Fruit fly (Drosophila melanogaster) whole organism, embryonic: ENCODE data around the gene CG6028.

ENCODE experiments used
- B-H1 ChIP-seq: fragments of 200-800 bp; sonication (Bioruptor generic); IDR thresholded peaks from 3 replicates; pipeline ENCODE4 v1.3.6; 2022; ENCODE audit warnings: missing biosample characterization, missing genetic modification characterization
- Blimp-1 ChIP-seq: fragments of 200-800 bp; sonication (Bioruptor generic); optimal IDR thresholded peaks from 3 replicates; lab custom pipeline; 2018; ENCODE audit warnings: missing biosample characterization, missing genetic modification characterization, mild to moderate bottlenecking, moderate library complexity, missing genetic modification reagents
- CG12155 ChIP-seq: fragments of 200-800 bp; sonication (Bioruptor generic); optimal IDR thresholded peaks from 3 replicates; lab custom pipeline; 2016; ENCODE audit warnings: missing biosample characterization, missing genetic modification characterization
- CG12769 ChIP-seq: fragments of 200-800 bp; sonication (Bioruptor generic); optimal IDR thresholded peaks from 2 replicates; lab custom pipeline; 2019; ENCODE audit warnings: missing biosample characterization, mild to moderate bottlenecking, missing genetic modification characterization, moderate library complexity
- CG15696 ChIP-seq: fragments of 200-800 bp; sonication (Bioruptor generic); optimal IDR thresholded peaks from 2 replicates; lab custom pipeline; 2019; ENCODE audit warnings: missing biosample characterization, mild to moderate bottlenecking, missing genetic modification characterization, moderate library complexity
- CG1603 ChIP-seq: fragments of 200-800 bp; sonication (Bioruptor generic); optimal IDR thresholded peaks from 2 replicates; lab custom pipeline; 2019; ENCODE audit warnings: missing biosample characterization, mild to moderate bottlenecking, missing genetic modification characterization, moderate library complexity
- CG16815 ChIP-seq: fragments of 200-800 bp; sonication (Bioruptor generic); optimal IDR thresholded peaks from 3 replicates; lab custom pipeline; 2017; ENCODE audit warnings: missing biosample characterization, mild to moderate bottlenecking, missing genetic modification characterization
- CG2120 ChIP-seq: fragments of 200-800 bp; sonication (Bioruptor generic); optimal IDR thresholded peaks from 3 replicates; lab custom pipeline; 2016; ENCODE audit warnings: missing biosample characterization, missing genetic modification characterization
- CG2889 ChIP-seq: fragments of 200-800 bp; sonication (Bioruptor generic); IDR thresholded peaks from 3 replicates; pipeline ENCODE4 v1.3.6; 2022; ENCODE audit warnings: missing biosample characterization, missing genetic modification characterization
- CG30403 ChIP-seq: fragments of 200-800 bp; sonication (Bioruptor generic); optimal IDR thresholded peaks from 3 replicates; lab custom pipeline; 2016; ENCODE audit warnings: missing biosample characterization, missing genetic modification characterization
- CG34376 ChIP-seq: fragments of 200-800 bp; sonication (Bioruptor generic); optimal IDR thresholded peaks from 2 replicates; lab custom pipeline; 2018; ENCODE audit warnings: missing biosample characterization, mild to moderate bottlenecking, missing genetic modification characterization
- CG3847 ChIP-seq: fragments of 200-800 bp; sonication (Bioruptor generic); IDR thresholded peaks from 2 replicates; pipeline ENCODE4 v1.3.6; 2022; ENCODE audit warnings: missing biosample characterization, missing genetic modification characterization
- CG6272 ChIP-seq: fragments of 200-800 bp; sonication (Bioruptor generic); IDR thresholded peaks from 2 replicates; pipeline ENCODE4 v1.3.6; 2022; ENCODE audit warnings: missing biosample characterization, missing genetic modification characterization
- CG6813 ChIP-seq: fragments of 200-800 bp; sonication (Bioruptor generic); optimal IDR thresholded peaks from 2 replicates; lab custom pipeline; 2017; ENCODE audit warnings: missing biosample characterization, missing genetic modification characterization, mild to moderate bottlenecking, moderate library complexity, missing genetic modification reagents
- Chrac-16 ChIP-seq: fragments of 200-800 bp; sonication (Bioruptor generic); optimal IDR thresholded peaks from 3 replicates; lab custom pipeline; 2016; ENCODE audit warnings: missing biosample characterization, missing genetic modification characterization
- CoRest ChIP-seq: fragments of 200-800 bp; sonication (Bioruptor generic); optimal IDR thresholded peaks from 3 replicates; lab custom pipeline; 2018; ENCODE audit warnings: missing biosample characterization, mild to moderate bottlenecking, missing genetic modification characterization, moderate library complexity
- D19A ChIP-seq: fragments of 200-800 bp; optimal IDR thresholded peaks from 3 replicates; lab custom pipeline; 2019; ENCODE audit warnings: missing biosample characterization, mild to moderate bottlenecking, missing genetic modification characterization, moderate library complexity
- Dfd ChIP-seq, 2 experiments: fragments of >200 bp; optimal IDR thresholded peaks; 2 replicates each; lab custom pipeline; 2017; ENCODE audit warnings: missing biosample characterization in 2 of 2, missing genetic modification characterization in 2 of 2
- HLH3B ChIP-seq: fragments of 200-800 bp; sonication (Bioruptor generic); IDR thresholded peaks from 2 replicates; pipeline ENCODE4 v1.3.6; 2022; ENCODE audit warnings: missing biosample characterization, missing genetic modification characterization
- Hmx ChIP-seq: fragments of 200-800 bp; sonication (Bioruptor generic); optimal IDR thresholded peaks from 2 replicates; lab custom pipeline; 2016; ENCODE audit warnings: missing biosample characterization, missing genetic modification characterization
- Jarid2 ChIP-seq: fragments of 200-800 bp; sonication (Bioruptor generic); optimal IDR thresholded peaks from 3 replicates; lab custom pipeline; 2017; ENCODE audit warnings: mild to moderate bottlenecking, missing biosample characterization, missing genetic modification reagents, missing genetic modification characterization
- Meics ChIP-seq: fragments of 200-800 bp; sonication (Bioruptor generic); optimal IDR thresholded peaks from 2 replicates; lab custom pipeline; 2017; ENCODE audit warnings: missing biosample characterization, mild to moderate bottlenecking, missing genetic modification characterization
- Myb ChIP-seq: fragments of 200-800 bp; sonication (Bioruptor generic); optimal IDR thresholded peaks from 2 replicates; lab custom pipeline; 2016; ENCODE audit warnings: missing biosample characterization, missing genetic modification characterization
- Oli ChIP-seq: fragments of 200-800 bp; sonication (Bioruptor generic); optimal IDR thresholded peaks from 2 replicates; lab custom pipeline; 2018; ENCODE audit warnings: missing biosample characterization, mild to moderate bottlenecking, missing genetic modification characterization, moderate library complexity
- Side ChIP-seq: fragments of 200-800 bp; sonication (Bioruptor generic); optimal IDR thresholded peaks from 2 replicates; lab custom pipeline; 2016; ENCODE audit warnings: missing biosample characterization, missing genetic modification characterization
- ac ChIP-seq: fragments of 200-800 bp; sonication (Bioruptor generic); optimal IDR thresholded peaks from 3 replicates; lab custom pipeline; 2017; ENCODE audit warnings: missing biosample characterization, mild to moderate bottlenecking, missing genetic modification characterization
- ash1 ChIP-seq: fragments of 200-800 bp; sonication (Bioruptor generic); optimal IDR thresholded peaks from 2 replicates; lab custom pipeline; 2018; ENCODE audit warnings: missing biosample characterization, mild to moderate bottlenecking, missing genetic modification characterization
- bbx ChIP-seq: fragments of 200-800 bp; sonication (Bioruptor generic); IDR thresholded peaks from 2 replicates; pipeline ENCODE4 v1.3.6; 2022; ENCODE audit warnings: missing biosample characterization, missing genetic modification characterization; ENCODE audit not compliant: partially characterized antibody
- bsh ChIP-seq, 2 experiments: fragments of 200-800 bp; sonication (Bioruptor generic); optimal IDR thresholded peaks; 2 replicates each; lab custom pipeline; 2017 to 2018; ENCODE audit warnings: mild to moderate bottlenecking in 2 of 2, missing biosample characterization in 2 of 2, missing genetic modification characterization in 2 of 2, moderate library complexity in 1 of 2
- btn ChIP-seq: fragments of 200-800 bp; sonication (Bioruptor generic); optimal IDR thresholded peaks from 2 replicates; lab custom pipeline; 2016; ENCODE audit warnings: missing biosample characterization, missing genetic modification characterization
- cad ChIP-seq: fragments of >200 bp; optimal IDR thresholded peaks from 2 replicates; lab custom pipeline; 2017; ENCODE audit warnings: missing biosample characterization, missing genetic modification characterization
- caup ChIP-seq: fragments of 200-800 bp; sonication (Bioruptor generic); optimal IDR thresholded peaks from 3 replicates; lab custom pipeline; 2017; ENCODE audit warnings: missing biosample characterization, mild to moderate bottlenecking, missing genetic modification characterization, moderate library complexity; ENCODE audit not compliant: severe bottlenecking
- ci ChIP-seq: fragments of 200-800 bp; sonication (Bioruptor generic); IDR thresholded peaks from 3 replicates; pipeline ENCODE4 v1.3.6; 2022; ENCODE audit warnings: missing biosample characterization, missing genetic modification characterization
- corto ChIP-seq: fragments of 200-800 bp; sonication (Bioruptor generic); optimal IDR thresholded peaks from 2 replicates; lab custom pipeline; 2016; ENCODE audit warnings: missing biosample characterization, mild to moderate bottlenecking, missing genetic modification characterization, moderate library complexity
- ems ChIP-seq: fragments of 200-800 bp; sonication (Bioruptor generic); optimal IDR thresholded peaks from 3 replicates; lab custom pipeline; 2016; ENCODE audit warnings: missing biosample characterization, missing genetic modification characterization
- ewg ChIP-seq: fragments of 200-800 bp; sonication (Bioruptor generic); optimal IDR thresholded peaks from 3 replicates; lab custom pipeline; 2017; ENCODE audit warnings: mild to moderate bottlenecking, missing biosample characterization, missing genetic modification reagents, missing genetic modification characterization
- gem ChIP-seq: fragments of 200-800 bp; sonication (Bioruptor generic); optimal IDR thresholded peaks from 2 replicates; lab custom pipeline; 2019; ENCODE audit warnings: missing biosample characterization, mild to moderate bottlenecking, missing genetic modification characterization, moderate library complexity
- gsb ChIP-seq: fragments of 200-800 bp; sonication (Bioruptor generic); IDR thresholded peaks from 2 replicates; pipeline ENCODE4 v1.3.6; 2022; ENCODE audit warnings: missing biosample characterization, missing genetic modification characterization
- hb ChIP-seq: fragments of 200-800 bp; sonication (Bioruptor generic); IDR thresholded peaks from 3 replicates; pipeline ENCODE4 v1.3.6; 2022; ENCODE audit warnings: missing biosample characterization, missing genetic modification characterization; ENCODE audit not compliant: partially characterized antibody
- hbn ChIP-seq: fragments of 200-800 bp; sonication (Bioruptor generic); IDR thresholded peaks from 2 replicates; pipeline ENCODE4 v1.3.6; 2022; ENCODE audit warnings: missing biosample characterization, missing genetic modification characterization; ENCODE audit not compliant: partially characterized antibody
- onecut ChIP-seq: fragments of 200-800 bp; sonication (Bioruptor generic); IDR thresholded peaks from 2 replicates; pipeline ENCODE4 v1.3.6; 2022; ENCODE audit warnings: missing biosample characterization, missing genetic modification characterization
- pho ChIP-seq: fragments of 200-800 bp; sonication (Bioruptor generic); optimal IDR thresholded peaks from 2 replicates; lab custom pipeline; 2016; ENCODE audit warnings: missing biosample characterization, missing genetic modification characterization
- prd ChIP-seq, 3 experiments: fragments of >200 bp in 2 of 3; fragments of 200-800 bp in 1 of 3; sonication (Bioruptor generic) in 1 of 3; optimal IDR thresholded peaks in 2 of 3; IDR thresholded peaks in 1 of 3; 2 replicates in 2 of 3; 3 replicates in 1 of 3; pipeline versions ENCODE4 v1.3.6 to Lab custom; 2017 to 2022; ENCODE audit warnings: missing biosample characterization in 1 of 3, missing genetic modification characterization in 1 of 3
- sd ChIP-seq: fragments of 200-800 bp; sonication (Bioruptor generic); optimal IDR thresholded peaks from 3 replicates; lab custom pipeline; 2018; ENCODE audit warnings: missing biosample characterization, mild to moderate bottlenecking, missing genetic modification characterization, moderate library complexity
- toy ChIP-seq: fragments of 200-800 bp; sonication (Bioruptor generic); IDR thresholded peaks from 2 replicates; pipeline ENCODE4 v1.3.6; 2022; ENCODE audit warnings: missing biosample characterization, missing genetic modification characterization
- ttk ChIP-seq: fragments of 200-800 bp; sonication (Bioruptor generic); IDR thresholded peaks from 2 replicates; pipeline ENCODE4 v2.1.2; 2022; ENCODE audit warnings: missing biosample characterization, missing genetic modification characterization
- twi ChIP-seq: fragments of 200-800 bp; optimal IDR thresholded peaks from 2 replicates; lab custom pipeline; 2019; ENCODE audit warnings: missing biosample characterization, mild to moderate bottlenecking, missing genetic modification characterization, moderate library complexity
- z ChIP-seq: fragments of 200-800 bp; sonication (Bioruptor generic); IDR thresholded peaks from 3 replicates; pipeline ENCODE4 v1.3.6; 2022; ENCODE audit warnings: missing biosample characterization, missing genetic modification characterization

The CG6028 gene

dm6 chr3R:22049134-22049796, 24.0 kb upstream of the CG6028 start (continued):
- TF ChIP-seq CoRest (tag; lab: Kevin White, UChicago) = peak; percentile 80
- no peak for TF ChIP-seq hbn (GFP tag; lab: Robert Waterston, UW)
- peak; percentile 77 for TF ChIP-seq CG3847 (GFP tag; lab: Robert Waterston, UW)
- no peak for TF ChIP-seq Hmx (GFP tag; lab: Kevin White, UChicago)
- TF ChIP-seq ttk (GFP tag; lab: Robert Waterston, UW) = peak; percentile 85
- TF ChIP-seq hb (GFP tag; lab: Robert Waterston, UW) = no peak
- TF ChIP-seq gem (tag; lab: Kevin White, UChicago) = peak; percentile 89
- TF ChIP-seq CG6272 (GFP tag; lab: Robert Waterston, UW) = peak; percentile 66
- TF ChIP-seq bbx (GFP tag; lab: Robert Waterston, UW) = no peak
- no peak for TF ChIP-seq cad (GFP tag; lab: Kevin White, UChicago)
- TF ChIP-seq twi = peak; percentile 95
- no peak for TF ChIP-seq prd (optimal IDR thresholded peaks at IDR 0.05; lab: Kevin White, UChicago)
- TF ChIP-seq prd (GFP tag; IDR thresholded peaks at IDR 0.05; lab: Robert Waterston, UW) = peak; percentile 89
- TF ChIP-seq ewg (GFP tag; lab: Kevin White, UChicago) = peak; percentile 63
- TF ChIP-seq CG30403 (GFP tag; lab: Kevin White, UChicago) = peak; percentile 84
- peak; percentile 62 for TF ChIP-seq Myb (GFP tag; lab: Kevin White, UChicago)
- peak; percentile 87 for TF ChIP-seq CG1603 (tag; lab: Kevin White, UChicago)
- peak; percentile 79 for TF ChIP-seq caup (GFP tag; lab: Kevin White, UChicago)
- TF ChIP-seq Meics (GFP tag; lab: Kevin White, UChicago) = peak; percentile 80
- peak; percentile 86 for TF ChIP-seq Blimp-1 (GFP tag; lab: Kevin White, UChicago)
- TF ChIP-seq onecut (GFP tag; lab: Robert Waterston, UW) = peak; percentile 75
- 0 out of 2 replicates have a peak, but pooled peaks have one; percentile 28 for TF ChIP-seq toy
- TF ChIP-seq ems = peak; percentile 58
- peak; percentile 22 for TF ChIP-seq ac (GFP tag; lab: Kevin White, UChicago)
- TF ChIP-seq pho (GFP tag; lab: Kevin White, UChicago) = peak; percentile 69
- peak; percentile 69 for TF ChIP-seq Chrac-16 (GFP tag; lab: Kevin White, UChicago)
- TF ChIP-seq D19A = peak; percentile 73
- TF ChIP-seq B-H1 (GFP tag; lab: Robert Waterston, UW) = peak; percentile 72
- peak; percentile 83 for TF ChIP-seq CG2120 (GFP tag; lab: Kevin White, UChicago)
- peak; percentile 70 for TF ChIP-seq sd (tag; lab: Kevin White, UChicago)
- peak; percentile 81 for TF ChIP-seq Oli (tag; lab: Kevin White, UChicago)
- TF ChIP-seq Jarid2 (GFP tag; lab: Kevin White, UChicago) = peak; percentile 52
- TF ChIP-seq ash1 (GFP tag; lab: Kevin White, UChicago) = no peak
- peak; percentile 87 for TF ChIP-seq HLH3B (GFP tag; lab: Robert Waterston, UW)
- peak; percentile 71 for TF ChIP-seq CG6813 (GFP tag; lab: Kevin White, UChicago)
- TF ChIP-seq CG16815 (GFP tag; lab: Kevin White, UChicago) = peak; percentile 65
- no peak for TF ChIP-seq corto (GFP tag; lab: Kevin White, UChicago)
- peak; percentile 45 to 87 for TF ChIP-seq bsh (GFP tag; optimal IDR thresholded peaks at IDR 0.05; lab: Kevin White, UChicago)
- TF ChIP-seq z (GFP tag; lab: Robert Waterston, UW) = no peak
- TF ChIP-seq CG34376 (GFP tag; lab: Kevin White, UChicago) = no peak
- TF ChIP-seq CG12769 (tag; lab: Kevin White, UChicago) = peak; percentile 92
- peak; percentile 72 for TF ChIP-seq Side (GFP tag; lab: Kevin White, UChicago)
- TF ChIP-seq gsb (GFP tag; lab: Robert Waterston, UW) = peak; percentile 58
- TF ChIP-seq Dfd (GFP tag; optimal IDR thresholded peaks at IDR 0.05; lab: Kevin White, UChicago) = no peak
- peak; percentile 46; the same call in 2 of the 3 replicates for TF ChIP-seq CG2889 (GFP tag; lab: Robert Waterston, UW)
- peak; percentile 94 for TF ChIP-seq ci
- peak; percentile 30 for TF ChIP-seq btn (GFP tag; lab: Kevin White, UChicago)
- TF ChIP-seq CG12155 (GFP tag; lab: Kevin White, UChicago) = peak; percentile 66
- TF ChIP-seq CG15696 (tag; lab: Kevin White, UChicago) = peak; percentile 44
